Worm (Caenorhabditis elegans) whole organism, mixed stage, embryonic: ENCODE results near the gene ttr-21.

Source experiments
- M03D4.4 ChIP-seq: sonication (generic microtip); optimal IDR thresholded peaks from 2 replicates; lab custom pipeline; 2017; ENCODE audit warnings: mild to moderate bottlenecking, missing genetic modification characterization, missing compliant biosample characterization
- bed-3 ChIP-seq: fragments of 200-800 bp; sonication (Bioruptor generic); optimal IDR thresholded peaks from 3 replicates; lab custom pipeline; 2018; ENCODE audit warnings: mild to moderate bottlenecking, missing genetic modification characterization, moderate library complexity, missing compliant biosample characterization
- ceh-43 ChIP-seq: fragments of 200-800 bp; sonication (Bioruptor generic); optimal IDR thresholded peaks from 2 replicates; lab custom pipeline; 2018; ENCODE audit warnings: mild to moderate bottlenecking, missing genetic modification characterization, moderate library complexity, missing compliant biosample characterization
- ceh-83 ChIP-seq: fragments of 200-800 bp; sonication (Bioruptor generic); optimal IDR thresholded peaks from 2 replicates; lab custom pipeline; 2018; ENCODE audit warnings: mild to moderate bottlenecking, missing genetic modification characterization, missing compliant biosample characterization
- ces-1 ChIP-seq: fragments of 150-350 bp; optimal IDR thresholded peaks from 2 replicates; lab custom pipeline; 2014; ENCODE audit warnings: missing biosample characterization, missing genetic modification reagents, missing genetic modification characterization
- cnd-1 ChIP-seq: fragments of 200-800 bp; sonication (Bioruptor generic); optimal IDR thresholded peaks from 2 replicates; lab custom pipeline; 2018; ENCODE audit warnings: mild to moderate bottlenecking, missing genetic modification characterization, missing compliant biosample characterization
- drap-1 ChIP-seq: fragments of 200-800 bp; sonication (Bioruptor generic); optimal IDR thresholded peaks from 3 replicates; lab custom pipeline; 2018; ENCODE audit warnings: mild to moderate bottlenecking, missing genetic modification characterization, missing compliant biosample characterization
- elt-1 ChIP-seq: sonication (generic microtip); optimal IDR thresholded peaks from 2 replicates; lab custom pipeline; 2017; ENCODE audit warnings: missing genetic modification characterization, mild to moderate bottlenecking, missing compliant biosample characterization, antibody characterized with exemption, moderate library complexity, borderline replicate concordance; ENCODE audit not compliant: insufficient read depth
- elt-3 ChIP-seq: fragments of 150-350 bp; optimal IDR thresholded peaks from 2 replicates; lab custom pipeline; 2014; ENCODE audit warnings: missing biosample characterization, missing genetic modification characterization
- flh-1 ChIP-seq: fragments of 200-800 bp; sonication (Bioruptor generic); optimal IDR thresholded peaks from 2 replicates; lab custom pipeline; 2018; ENCODE audit warnings: mild to moderate bottlenecking, missing genetic modification characterization, moderate library complexity, missing compliant biosample characterization
- ham-2 ChIP-seq: fragments of 200-800 bp; sonication (Bioruptor generic); optimal IDR thresholded peaks from 2 replicates; lab custom pipeline; 2018; ENCODE audit warnings: mild to moderate bottlenecking, missing genetic modification characterization, missing compliant biosample characterization
- hlh-1 ChIP-seq: fragments of 150-350 bp; optimal IDR thresholded peaks from 2 replicates; lab custom pipeline; 2014; ENCODE audit warnings: missing biosample characterization, missing genetic modification reagents, missing genetic modification characterization
- lin-13 ChIP-seq: fragments of 150-350 bp; optimal IDR thresholded peaks from 2 replicates; lab custom pipeline; 2014; ENCODE audit warnings: missing biosample characterization, missing genetic modification characterization
- lin-32 ChIP-seq: fragments of 200-800 bp; sonication (Bioruptor generic); optimal IDR thresholded peaks from 2 replicates; lab custom pipeline; 2018; ENCODE audit warnings: mild to moderate bottlenecking, missing genetic modification characterization, missing compliant biosample characterization
- lsy-2 ChIP-seq: fragments of 150-350 bp; optimal IDR thresholded peaks from 2 replicates; lab custom pipeline; 2014; ENCODE audit warnings: missing biosample characterization, missing genetic modification characterization
- mab-5 ChIP-seq: fragments of 150-350 bp; optimal IDR thresholded peaks from 2 replicates; lab custom pipeline; 2014; ENCODE audit warnings: missing biosample characterization, missing genetic modification characterization
- mep-1 ChIP-seq: fragments of 150-350 bp; optimal IDR thresholded peaks from 2 replicates; lab custom pipeline; 2017; ENCODE audit warnings: missing biosample characterization, missing genetic modification reagents, missing genetic modification characterization, inconsistent platforms
- mls-2 ChIP-seq: sonication (generic microtip); optimal IDR thresholded peaks from 2 replicates; lab custom pipeline; 2016; ENCODE audit warnings: mild to moderate bottlenecking, missing genetic modification characterization, moderate library complexity, missing compliant biosample characterization
- nhr-12 ChIP-seq: fragments of 150-350 bp; optimal IDR thresholded peaks from 2 replicates; lab custom pipeline; 2014; ENCODE audit warnings: missing biosample characterization, missing genetic modification characterization
- nhr-2 ChIP-seq: fragments of 150-350 bp; optimal IDR thresholded peaks from 2 replicates; lab custom pipeline; 2014; ENCODE audit warnings: missing biosample characterization, missing genetic modification characterization
- nhr-237 ChIP-seq: fragments of 150-350 bp; optimal IDR thresholded peaks from 2 replicates; lab custom pipeline; 2014; ENCODE audit warnings: missing biosample characterization, missing genetic modification characterization
- nhr-28 ChIP-seq: fragments of 150-350 bp; optimal IDR thresholded peaks from 2 replicates; lab custom pipeline; 2014; ENCODE audit warnings: missing biosample characterization, missing genetic modification characterization
- nhr-76 ChIP-seq: sonication (generic microtip); optimal IDR thresholded peaks from 2 replicates; lab custom pipeline; 2017; ENCODE audit warnings: missing biosample characterization, missing genetic modification characterization
- pha-4 ChIP-seq: fragments of 150-350 bp; optimal IDR thresholded peaks from 2 replicates; lab custom pipeline; 2018; ENCODE audit warnings: missing biosample characterization, missing genetic modification reagents, missing genetic modification characterization
- sem-2 ChIP-seq: fragments of 200-800 bp; sonication (Bioruptor generic); optimal IDR thresholded peaks from 2 replicates; lab custom pipeline; 2018; ENCODE audit warnings: mild to moderate bottlenecking, missing genetic modification characterization, missing compliant biosample characterization
- snpc-4 ChIP-seq: fragments of 150-350 bp; optimal IDR thresholded peaks from 2 replicates; lab custom pipeline; 2014; ENCODE audit warnings: missing biosample characterization, missing genetic modification characterization
- sptf-1 ChIP-seq: sonication (generic microtip); optimal IDR thresholded peaks from 2 replicates; lab custom pipeline; 2017; ENCODE audit warnings: mild to moderate bottlenecking, missing genetic modification characterization, moderate library complexity, missing compliant biosample characterization
- tbx-8 ChIP-seq: fragments of 200-800 bp; sonication (Bioruptor generic); optimal IDR thresholded peaks from 2 replicates; lab custom pipeline; 2018; ENCODE audit warnings: mild to moderate bottlenecking, missing genetic modification characterization, moderate library complexity, missing compliant biosample characterization
- unc-120 ChIP-seq: sonication (generic microtip); optimal IDR thresholded peaks from 2 replicates; lab custom pipeline; 2017; ENCODE audit warnings: missing genetic modification characterization, missing compliant biosample characterization; ENCODE audit not compliant: poor library complexity, severe bottlenecking
- unc-62 ChIP-seq: fragments of 150-350 bp; optimal IDR thresholded peaks from 2 replicates; lab custom pipeline; 2014; ENCODE audit warnings: missing biosample characterization, missing genetic modification reagents, missing genetic modification characterization
- zip-8 ChIP-seq: fragments of 150-350 bp; optimal IDR thresholded peaks from 2 replicates; lab custom pipeline; 2014; ENCODE audit warnings: missing biosample characterization, missing genetic modification characterization
- ztf-11 ChIP-seq: fragments of 150-350 bp; optimal IDR thresholded peaks from 2 replicates; lab custom pipeline; 2014; ENCODE audit warnings: missing biosample characterization, missing genetic modification characterization

ttr-21 gene

DNA sequence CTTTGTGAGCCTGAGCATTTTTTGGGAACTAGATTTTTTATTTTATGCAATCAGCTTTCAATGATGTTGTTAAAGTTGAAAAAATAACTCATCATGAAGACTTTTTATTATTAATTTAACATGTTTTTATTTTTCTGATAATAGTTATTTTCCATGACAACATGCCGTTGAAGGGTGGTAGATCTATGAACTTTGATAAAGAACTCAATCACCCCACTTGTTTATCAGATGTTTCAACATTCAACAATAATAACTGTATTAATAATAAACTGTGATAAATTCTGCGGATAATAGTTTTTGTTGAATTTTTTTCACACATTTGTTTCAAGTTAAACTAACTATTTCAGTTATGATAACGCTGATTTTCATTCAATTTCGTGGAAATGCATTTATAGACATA, 37.3 kb upstream of the ttr-21 start:
- no peak for TF ChIP-seq bed-3

DNA sequence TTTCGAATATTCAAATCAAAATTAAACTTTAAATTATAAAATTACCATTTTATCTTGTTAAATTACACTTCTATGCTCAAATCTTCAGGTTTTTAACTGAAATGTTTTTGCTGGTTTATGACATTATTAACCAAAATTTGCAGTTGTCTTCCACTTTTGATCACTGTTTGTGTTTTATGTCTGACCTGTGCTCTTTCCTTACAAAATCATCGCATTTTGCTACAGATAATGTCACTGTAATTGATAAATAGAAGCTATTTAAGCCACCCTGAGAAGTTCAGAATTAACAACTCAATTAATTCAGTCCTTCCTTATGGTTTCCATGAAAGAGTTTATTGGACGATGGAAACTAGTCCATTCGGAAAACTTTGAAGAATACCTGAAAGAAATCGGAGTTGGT, 36.3 kb upstream of the ttr-21 start, which contains the start of gene lbp-8:
Gene lbp-8, plus strand, starts transcription at position 301 of the 400 bp plus-strand sequence.
- TF ChIP-seq ham-2 (GFP tag; lab: Kevin White, UChicago), result no peak
- TF ChIP-seq lin-13 (tag; lab: Kevin White, UChicago), result no peak
- TF ChIP-seq unc-120 (tag; lab: Kevin White, UChicago), result no peak

DNA sequence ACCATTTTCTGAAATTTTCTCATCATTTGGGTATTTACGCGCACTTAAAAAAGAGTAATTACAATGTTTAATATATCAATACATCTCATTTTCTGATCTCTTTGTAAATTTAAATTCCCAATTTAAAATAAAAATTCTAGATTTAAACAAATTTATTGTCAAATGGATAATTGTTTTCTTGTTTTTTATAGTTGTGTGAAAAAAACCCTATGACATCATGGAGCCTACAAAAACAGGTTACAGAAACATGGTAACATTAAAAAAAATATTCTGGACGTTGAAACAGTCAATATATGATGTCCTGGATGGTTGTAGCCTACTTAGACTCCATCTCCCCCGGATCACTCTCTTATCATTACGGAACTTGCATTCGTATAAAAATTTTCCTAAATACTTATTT, 35.3 kb upstream of the ttr-21 start, which contains the start of gene spp-12:
Gene spp-12, plus strand, starts transcription at position 301 of the 400 bp plus-strand sequence.
- TF ChIP-seq nhr-2 (tag; lab: Kevin White, UChicago), result no peak
- TF ChIP-seq cnd-1 (tag; lab: Kevin White, UChicago), result no peak
- no peak for TF ChIP-seq nhr-12 (tag; lab: Kevin White, UChicago)
- TF ChIP-seq drap-1 (GFP tag; lab: Kevin White, UChicago), result no peak
- no peak for TF ChIP-seq snpc-4 (tag; lab: Kevin White, UChicago)
- TF ChIP-seq nhr-28 (tag; lab: Kevin White, UChicago), result no peak
- TF ChIP-seq lsy-2 (tag; lab: Kevin White, UChicago), result no peak
- no peak for TF ChIP-seq hlh-1
- no peak for TF ChIP-seq mab-5
- no peak for TF ChIP-seq ces-1 (GFP tag; lab: Kevin White, UChicago)
- TF ChIP-seq ham-2 (GFP tag; lab: Kevin White, UChicago), result no peak
- TF ChIP-seq nhr-76 (tag; lab: Kevin White, UChicago), result no peak
- no peak for TF ChIP-seq unc-62 (GFP tag; lab: Kevin White, UChicago)
- TF ChIP-seq ceh-83 (GFP tag; lab: Kevin White, UChicago), result no peak
- no peak for TF ChIP-seq flh-1

DNA sequence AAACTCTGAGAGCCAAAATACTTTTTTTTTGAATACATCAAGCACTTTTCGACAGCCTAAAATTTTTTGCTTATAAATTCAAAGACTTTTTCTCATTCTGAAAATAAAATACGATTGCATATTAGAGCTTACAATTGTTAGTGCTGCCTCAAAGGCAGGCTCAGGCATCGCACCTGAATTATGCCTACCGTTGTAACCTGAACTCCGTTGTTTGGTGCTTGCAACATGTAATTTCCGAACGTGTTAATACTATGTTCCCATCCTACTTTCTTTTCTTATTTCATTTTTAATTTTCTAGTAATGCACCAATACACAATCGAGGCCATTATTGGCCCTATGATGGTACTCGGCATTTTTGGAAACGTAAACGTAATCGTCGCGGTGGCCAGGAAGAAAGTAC, 33.2 kb upstream of the ttr-21 start, which contains the start of gene srsx-19:
Gene srsx-19, plus strand, starts transcription at position 301 of the 400 bp plus-strand sequence.
- no peak for TF ChIP-seq ceh-83 (GFP tag; lab: Kevin White, UChicago)
- no peak for TF ChIP-seq lsy-2 (tag; lab: Kevin White, UChicago)
- no peak for TF ChIP-seq ztf-11 (tag; lab: Kevin White, UChicago)

DNA sequence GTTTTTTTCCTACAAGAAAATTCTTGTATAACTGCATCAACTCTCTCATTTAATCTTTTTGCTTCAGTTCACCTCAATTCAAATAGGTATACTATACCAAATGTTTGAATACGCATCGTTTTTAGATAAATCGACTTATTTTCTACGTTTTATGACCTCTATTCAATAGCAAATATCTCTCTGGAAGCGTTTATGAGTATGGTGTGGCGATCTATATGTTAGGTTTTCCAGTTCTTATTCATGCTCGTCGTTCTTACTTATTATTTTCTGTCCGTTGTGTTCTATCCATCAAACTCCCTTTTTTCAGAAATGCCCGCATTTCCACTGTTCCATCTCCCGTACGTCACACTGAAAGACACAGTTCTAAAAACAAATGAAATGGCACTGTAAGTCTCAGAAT, 26.4 kb upstream of the ttr-21 start, which contains the start of gene T22G5.3:
Gene T22G5.3, plus strand, starts transcription at position 301 of the 400 bp plus-strand sequence.
- no peak for TF ChIP-seq ceh-43 (GFP tag; lab: Kevin White, UChicago)
- TF ChIP-seq nhr-28 (tag; lab: Kevin White, UChicago), result no peak
- TF ChIP-seq pha-4, result no peak
- TF ChIP-seq sptf-1 (tag; lab: Kevin White, UChicago), result no peak
- no peak for TF ChIP-seq flh-1
- no peak for TF ChIP-seq sem-2 (GFP tag; lab: Kevin White, UChicago)
- no peak for TF ChIP-seq mab-5
- no peak for TF ChIP-seq hlh-1
- no peak for TF ChIP-seq M03D4.4 (tag; lab: Kevin White, UChicago)
- no peak for TF ChIP-seq ces-1 (GFP tag; lab: Kevin White, UChicago)
- TF ChIP-seq drap-1 (GFP tag; lab: Kevin White, UChicago), result no peak

DNA sequence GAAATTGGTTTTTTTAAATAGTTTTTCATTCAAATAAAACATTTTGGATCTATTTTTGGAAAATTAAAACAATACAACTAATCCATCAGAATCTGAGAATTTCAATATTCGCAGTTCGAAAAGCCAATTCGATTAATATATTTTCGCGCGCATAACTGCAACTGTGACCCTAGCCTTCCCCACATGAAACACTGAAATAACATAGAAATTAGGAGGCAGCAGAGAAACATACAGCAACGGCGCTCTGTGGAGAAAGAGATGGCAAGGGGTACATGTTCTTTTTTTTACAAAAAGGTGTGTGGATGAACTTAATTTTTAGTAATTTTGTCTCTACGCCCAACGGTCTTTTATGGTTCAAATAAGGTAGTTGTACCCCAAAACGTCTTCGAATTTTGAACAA, 26.0 kb upstream of the ttr-21 start:
- peak; percentile 3 for TF ChIP-seq hlh-1
- TF ChIP-seq zip-8 (tag; lab: Kevin White, UChicago), result no peak

DNA sequence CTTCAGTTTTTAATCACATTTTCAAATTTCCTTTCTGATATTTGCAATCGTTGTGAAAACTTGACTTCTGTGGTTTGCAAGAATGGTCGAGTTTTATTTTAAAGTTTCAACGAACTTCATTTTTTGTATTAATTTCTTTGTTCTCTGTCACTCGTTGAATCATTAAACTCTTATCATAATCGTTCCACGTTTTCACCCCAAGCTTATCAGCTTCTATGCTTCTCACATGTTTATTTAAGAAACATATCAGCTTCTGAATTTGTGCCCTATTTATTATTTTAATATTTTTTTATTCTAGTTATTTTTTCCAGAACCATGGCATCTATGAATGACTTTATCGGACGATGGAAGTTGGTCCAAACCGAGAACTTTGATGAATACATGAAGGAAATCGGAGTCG, 25.0 kb upstream of the ttr-21 start, which contains the start of gene lbp-7:
Gene lbp-7, plus strand, starts transcription at position 312 of the 400 bp plus-strand sequence.
- TF ChIP-seq mls-2, result no peak
- no peak for TF ChIP-seq nhr-12 (tag; lab: Kevin White, UChicago)
- no peak for TF ChIP-seq hlh-1
- no peak for TF ChIP-seq elt-3 (tag; lab: Kevin White, UChicago)
- no peak for TF ChIP-seq snpc-4 (tag; lab: Kevin White, UChicago)
- TF ChIP-seq elt-1 (tag; lab: Kevin White, UChicago), result no peak
- TF ChIP-seq zip-8 (tag; lab: Kevin White, UChicago), result no peak
- TF ChIP-seq ham-2 (GFP tag; lab: Kevin White, UChicago), result no peak
- TF ChIP-seq sem-2 (GFP tag; lab: Kevin White, UChicago), result no peak
- no peak for TF ChIP-seq cnd-1 (tag; lab: Kevin White, UChicago)
- no peak for TF ChIP-seq nhr-28 (tag; lab: Kevin White, UChicago)
- TF ChIP-seq M03D4.4 (tag; lab: Kevin White, UChicago), result no peak
- TF ChIP-seq nhr-2 (tag; lab: Kevin White, UChicago), result no peak
- TF ChIP-seq lin-13 (tag; lab: Kevin White, UChicago), result no peak
- TF ChIP-seq tbx-8, result no peak
- no peak for TF ChIP-seq mep-1 (tag; lab: Kevin White, UChicago)
- no peak for TF ChIP-seq lin-32 (GFP tag; lab: Kevin White, UChicago)
- TF ChIP-seq nhr-237, result no peak
- TF ChIP-seq, all 35 proteins: peak for 0
